Worm (Caenorhabditis elegans): ENCODE results near the gene alh-8.

- TF ChIP-seq ref-1 (GFP tag; conservative IDR thresholded peaks at IDR 0.05) = no peak
- no peak for TF ChIP-seq med-1 (GFP tag; optimal IDR thresholded peaks at IDR 0.05; ENCODE audit: insufficient read depth)
- no peak for TF ChIP-seq ztf-29 (GFP tag; IDR thresholded peaks at IDR 0.05)
- no peak for TF ChIP-seq T22C8.4 (GFP tag; IDR thresholded peaks at IDR 0.05)
Measured at ce11 chrII:11777893-11778480, 49.1 kb downstream of the alh-8 start, which contains the start of the genes patr-1 and dna-2.
